Fruit fly (Drosophila melanogaster): ENCODE measurements around the gene Nil.

Nil gene

DNA sequence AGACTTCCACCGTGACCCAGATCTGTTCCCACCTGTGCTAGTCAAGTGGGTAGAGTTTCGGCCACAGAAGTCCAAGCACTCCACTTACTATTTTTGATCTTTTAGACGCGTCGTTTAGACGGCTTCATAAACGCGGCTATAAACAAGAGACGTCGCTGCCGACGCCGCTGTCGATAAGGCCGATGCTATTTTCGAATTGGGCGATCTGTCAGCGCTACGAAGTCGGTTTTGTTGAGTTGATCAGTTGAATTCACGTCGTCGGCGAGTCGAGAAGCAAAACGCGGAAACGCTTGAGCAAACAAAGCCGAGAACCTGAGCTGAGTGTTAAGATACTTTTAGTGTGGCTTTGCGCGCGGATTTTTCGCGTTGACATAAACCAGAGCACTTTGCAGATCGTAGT is 27.2 kb downstream of the Nil start, which contains the start of gene osy (continued):
- TF ChIP-seq abd-A (tag; optimal IDR thresholded peaks at IDR 0.05) = peak; percentile 56
- TF ChIP-seq chinmo (GFP tag; IDR thresholded peaks at IDR 0.05; ENCODE audit: partially characterized antibody) = peak; percentile 74; the same call in 2 of the 4 replicates
- no peak for TF ChIP-seq Vsx1 (GFP tag; optimal IDR thresholded peaks at IDR 0.05)
- TF ChIP-seq D19B (GFP tag; optimal IDR thresholded peaks at IDR 0.05) = no peak
- TF ChIP-seq Dek (tag; optimal IDR thresholded peaks at IDR 0.05) = no peak
- TF ChIP-seq Tbp (GFP tag; optimal IDR thresholded peaks at IDR 0.05) = no peak
- no peak for TF ChIP-seq ERR (GFP tag; optimal IDR thresholded peaks at IDR 0.05)
- peak; percentile 5 for TF ChIP-seq CG12769 (tag; optimal IDR thresholded peaks at IDR 0.05)
- TF ChIP-seq HLHmδ (GFP tag; optimal IDR thresholded peaks at IDR 0.05) = no peak
- TF ChIP-seq pho (GFP tag; optimal IDR thresholded peaks at IDR 0.05) = no peak
- TF ChIP-seq ash1 (GFP tag; optimal IDR thresholded peaks at IDR 0.05) = no peak
- TF ChIP-seq Deaf1 (tag; optimal IDR thresholded peaks at IDR 0.05) = peak; percentile 79
- TF ChIP-seq CG10543 (GFP tag; optimal IDR thresholded peaks at IDR 0.05) = peak; percentile 45
- TF ChIP-seq Jarid2 (GFP tag; optimal IDR thresholded peaks at IDR 0.05) = peak; percentile 48
- TF ChIP-seq CG11456 (GFP tag; IDR thresholded peaks at IDR 0.05) = 0 out of 3 replicates have a peak, but pooled peaks have one; percentile 29
- no peak for TF ChIP-seq CG18764 (GFP tag; optimal IDR thresholded peaks at IDR 0.05)
- TF ChIP-seq CG3281 (GFP tag; optimal IDR thresholded peaks at IDR 0.05) = no peak
- no peak for TF ChIP-seq CG10209 (GFP tag; optimal IDR thresholded peaks at IDR 0.05)
- TF ChIP-seq CG8089 (GFP tag; optimal IDR thresholded peaks at IDR 0.05) = no peak
- peak; percentile 73 for TF ChIP-seq CG13894 (tag; optimal IDR thresholded peaks at IDR 0.05)
- peak; percentile 68 for TF ChIP-seq Med (GFP tag)
- no peak for TF ChIP-seq Asciz (GFP tag; optimal IDR thresholded peaks at IDR 0.05)
- no peak for TF ChIP-seq CG18011 (GFP tag; optimal IDR thresholded peaks at IDR 0.05)
- no peak for TF ChIP-seq CG31365 (tag; optimal IDR thresholded peaks at IDR 0.05)
- TF ChIP-seq twi (tag; optimal IDR thresholded peaks at IDR 0.05) = no peak
- no peak for TF ChIP-seq schlank (tag; optimal IDR thresholded peaks at IDR 0.05)
- no peak for TF ChIP-seq exex (tag; optimal IDR thresholded peaks at IDR 0.05)
- TF ChIP-seq cas (GFP tag; IDR thresholded peaks at IDR 0.05) = 0 out of 2 replicates have a peak, but pooled peaks have one; percentile 8
- no peak for TF ChIP-seq Camta (GFP tag; optimal IDR thresholded peaks at IDR 0.05)
- no peak for TF ChIP-seq disco-r (GFP tag; optimal IDR thresholded peaks at IDR 0.05)
- no peak for TF ChIP-seq CoRest (tag; optimal IDR thresholded peaks at IDR 0.05)
- TF ChIP-seq HmgZ (tag; optimal IDR thresholded peaks at IDR 0.05) = no peak
- TF ChIP-seq CG12236 (GFP tag; optimal IDR thresholded peaks at IDR 0.05) = no peak
